Worm (Caenorhabditis elegans): ENCODE measurements around the gene gly-6.

The gly-6 gene

ce11 chrIII:4343070-4343469 is 12.0 kb upstream of the gly-6 start, which contains the start of the genes B0285.3 and lcmt-1 (continued):
- TF ChIP-seq rnt-1 (tag; optimal IDR thresholded peaks at IDR 0.05) (peak; percentile 94), grh-1 (GFP tag; IDR thresholded peaks at IDR 0.05) (no peak), hlh-4 (tag; optimal IDR thresholded peaks at IDR 0.05) (peak; percentile 42), F16B12.6 (tag; optimal IDR thresholded peaks at IDR 0.05) (peak; percentile 24), lin-14 (GFP tag; optimal IDR thresholded peaks at IDR 0.05) (peak; percentile 87)

ce11 chrIII:4335614-4336013 is 4.6 kb upstream of the gly-6 start:
- TF ChIP-seq lin-35 (GFP tag; optimal IDR thresholded peaks at IDR 0.05) (peak in 1 of 2 experiments; percentile 37), fkh-8 (tag; optimal IDR thresholded peaks at IDR 0.05) (peak; percentile 66), ceh-82 (tag; optimal IDR thresholded peaks at IDR 0.05) (peak in 2 of 3 experiments; percentile 36 to 41), jun-1 (tag; optimal IDR thresholded peaks at IDR 0.05) (peak; percentile 41), tbx-2 (tag; optimal IDR thresholded peaks at IDR 0.05) (no peak), lin-14 (GFP tag; optimal IDR thresholded peaks at IDR 0.05) (peak; percentile 86), swsn-7 (tag; optimal IDR thresholded peaks at IDR 0.05) (peak; percentile 31), xbp-1 (tag; optimal IDR thresholded peaks at IDR 0.05) (peak; percentile 9), ztf-11 (tag; optimal IDR thresholded peaks at IDR 0.05) (peak in 1 of 2 experiments; percentile 25), nhr-11 (tag; optimal IDR thresholded peaks at IDR 0.05) (no peak), egl-27 (tag; optimal IDR thresholded peaks at IDR 0.05) (no peak), snu-23 (GFP tag; optimal IDR thresholded peaks at IDR 0.05) (peak; percentile 25), nhr-71 (tag; optimal IDR thresholded peaks at IDR 0.05) (peak; percentile 34), aly-2 (tag; optimal IDR thresholded peaks at IDR 0.05) (no peak), lsy-2 (tag; optimal IDR thresholded peaks at IDR 0.05) (peak in 1 of 2 experiments; percentile 46), efl-1 (optimal IDR thresholded peaks at IDR 0.05) (peak in 1 of 2 experiments; percentile 48), efl-1 (GFP tag; optimal IDR thresholded peaks at IDR 0.05 in 1 of 2) (peak; percentile 19 to 24), dpl-1 (GFP tag; optimal IDR thresholded peaks at IDR 0.05) (peak in 1 of 3 experiments; percentile 8), lir-3 (tag; optimal IDR thresholded peaks at IDR 0.05; ENCODE audit: poor library complexity) (no peak), nhr-47 (tag; optimal IDR thresholded peaks at IDR 0.05) (peak; percentile 40), isw-1 (GFP tag; IDR thresholded peaks at IDR 0.05) (peak; percentile 39; the same call in 1 of the 2 replicates), unc-86 (tag; optimal IDR thresholded peaks at IDR 0.05) (peak; percentile 40), mab-9 (GFP tag; IDR thresholded peaks at IDR 0.05) (no peak), blmp-1 (tag; optimal IDR thresholded peaks at IDR 0.05) (peak; percentile 7)

DNA sequence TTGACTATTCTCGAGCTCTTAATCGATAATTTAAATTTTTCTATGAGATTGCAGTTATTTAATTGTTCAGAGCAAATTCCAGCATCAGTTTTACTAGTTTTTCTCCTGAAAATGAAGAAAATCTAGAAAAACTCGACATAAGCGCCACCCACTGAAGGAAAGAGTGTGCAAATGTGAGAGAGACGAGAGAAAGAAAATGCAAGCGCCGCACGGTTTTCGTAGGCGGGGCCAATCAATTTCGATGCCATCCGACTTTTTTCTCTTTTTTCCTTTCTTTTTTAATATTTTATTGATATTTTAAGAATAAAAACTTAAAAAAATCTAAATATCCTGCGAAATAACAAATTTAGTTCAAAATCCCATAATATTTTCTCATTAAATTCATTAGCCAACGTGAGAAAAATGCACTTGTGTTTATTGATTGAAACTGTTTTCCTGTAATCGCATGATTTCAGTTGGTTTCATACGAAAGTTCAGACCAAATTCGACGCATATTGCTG is 1.6 kb upstream of the gly-6 start, which contains the start of gene cdk-12:
Gene cdk-12, plus strand, starts transcription at position 450 of the 500 bp plus-strand sequence.
- TF ChIP-seq F16B12.6 (tag; optimal IDR thresholded peaks at IDR 0.05): no peak
- peak; percentile 20 for TF ChIP-seq snpc-4 (tag; optimal IDR thresholded peaks at IDR 0.05)
- peak; percentile 57 for TF ChIP-seq lin-14 (GFP tag; optimal IDR thresholded peaks at IDR 0.05)
- no peak for TF ChIP-seq egl-13 (tag; optimal IDR thresholded peaks at IDR 0.05)
- peak; percentile 60 for TF ChIP-seq snu-23 (GFP tag; optimal IDR thresholded peaks at IDR 0.05)
- no peak for TF ChIP-seq lin-15B (tag; optimal IDR thresholded peaks at IDR 0.05)
- TF ChIP-seq dpl-1 (GFP tag; optimal IDR thresholded peaks at IDR 0.05): peak; percentile 34 to 62 (median 36)
- peak; percentile 51 for TF ChIP-seq nhr-47 (tag; optimal IDR thresholded peaks at IDR 0.05)
- peak; percentile 38 to 52 for TF ChIP-seq lin-35 (GFP tag; optimal IDR thresholded peaks at IDR 0.05)
- peak; percentile 6 for TF ChIP-seq irx-1 (tag; optimal IDR thresholded peaks at IDR 0.05)
- TF ChIP-seq swsn-7 (tag; optimal IDR thresholded peaks at IDR 0.05): peak; percentile 52
- peak; percentile 53 for TF ChIP-seq xbp-1 (tag; optimal IDR thresholded peaks at IDR 0.05)
- TF ChIP-seq blmp-1 (tag; optimal IDR thresholded peaks at IDR 0.05): peak; percentile 53
- TF ChIP-seq C16A3.4 (tag; optimal IDR thresholded peaks at IDR 0.05): peak; percentile 35
- TF ChIP-seq nhr-71 (tag; optimal IDR thresholded peaks at IDR 0.05): peak; percentile 66
- no peak for TF ChIP-seq lir-3 (tag; optimal IDR thresholded peaks at IDR 0.05; ENCODE audit: poor library complexity)
- peak; percentile 19 for TF ChIP-seq dsc-1 (tag; optimal IDR thresholded peaks at IDR 0.05)
- peak; percentile 70 for TF ChIP-seq rnt-1 (tag; optimal IDR thresholded peaks at IDR 0.05)
- peak; percentile 28 for TF ChIP-seq tbx-2 (tag; optimal IDR thresholded peaks at IDR 0.05)
- peak; percentile 9 for TF ChIP-seq nhr-85 (tag)
- TF ChIP-seq ceh-82 (tag; optimal IDR thresholded peaks at IDR 0.05): peak in 1 of 3 experiments; percentile 56
- TF ChIP-seq lsy-2 (tag; optimal IDR thresholded peaks at IDR 0.05): peak; percentile 62 to 72
- no peak for TF ChIP-seq vab-15 (tag; optimal IDR thresholded peaks at IDR 0.05)
- peak; percentile 29 for TF ChIP-seq nhr-19 (GFP tag; conservative IDR thresholded peaks at IDR 0.05)
- no peak for TF ChIP-seq nhr-237 (tag; optimal IDR thresholded peaks at IDR 0.05)
- TF ChIP-seq ces-1 (GFP tag; optimal IDR thresholded peaks at IDR 0.05): no peak
- TF ChIP-seq skn-1 (tag; optimal IDR thresholded peaks at IDR 0.05): peak; percentile 66
- peak; percentile 63 for TF ChIP-seq mep-1 (tag; optimal IDR thresholded peaks at IDR 0.05)
- peak; percentile 35 for TF ChIP-seq nhr-90 (tag; optimal IDR thresholded peaks at IDR 0.05; ENCODE audit: poor library complexity)
- peak in 1 of 2 experiments; percentile 34 for TF ChIP-seq mdl-1 (tag; optimal IDR thresholded peaks at IDR 0.05)
- TF ChIP-seq ets-5 (GFP tag; IDR thresholded peaks at IDR 0.05): no peak
- no peak for TF ChIP-seq grh-1 (GFP tag; IDR thresholded peaks at IDR 0.05)
- peak in 1 of 6 experiments; percentile 73 for TF ChIP-seq elt-3 (tag; optimal IDR thresholded peaks at IDR 0.05)
